Fruit fly (Drosophila melanogaster) whole organism, embryonic: Measurements from ENCODE around the gene upd1.

Experiments
- Atf3 ChIP-seq: fragments of 200-800 bp; sonication (Bioruptor generic); optimal IDR thresholded peaks from 3 replicates; lab custom pipeline; 2016; ENCODE audit warnings: missing biosample characterization, missing genetic modification characterization
- CG10267 ChIP-seq: fragments of 200-800 bp; sonication (Bioruptor generic); optimal IDR thresholded peaks from 2 replicates; lab custom pipeline; 2018; ENCODE audit warnings: missing biosample characterization, mild to moderate bottlenecking, missing genetic modification characterization, moderate library complexity
- CG11247 ChIP-seq: fragments of 200-800 bp; sonication (Bioruptor generic); IDR thresholded peaks from 2 replicates; pipeline ENCODE4 v1.3.6; 2022; ENCODE audit warnings: missing biosample characterization, missing genetic modification characterization
- CG12155 ChIP-seq: fragments of 200-800 bp; sonication (Bioruptor generic); optimal IDR thresholded peaks from 3 replicates; lab custom pipeline; 2016; ENCODE audit warnings: missing biosample characterization, missing genetic modification characterization
- CG12236 ChIP-seq: fragments of 200-800 bp; sonication (Bioruptor generic); optimal IDR thresholded peaks from 2 replicates; lab custom pipeline; 2016; ENCODE audit warnings: missing biosample characterization, missing genetic modification characterization
- CG12769 ChIP-seq: fragments of 200-800 bp; sonication (Bioruptor generic); optimal IDR thresholded peaks from 2 replicates; lab custom pipeline; 2019; ENCODE audit warnings: missing biosample characterization, mild to moderate bottlenecking, missing genetic modification characterization, moderate library complexity
- CG13123 ChIP-seq: fragments of 200-800 bp; sonication (Bioruptor generic); optimal IDR thresholded peaks from 2 replicates; lab custom pipeline; 2016; ENCODE audit warnings: missing biosample characterization, missing genetic modification characterization
- CG14014 ChIP-seq: fragments of 200-800 bp; sonication (Bioruptor generic); IDR thresholded peaks from 2 replicates; pipeline ENCODE4 v1.3.6; 2022; ENCODE audit warnings: missing biosample characterization, missing genetic modification characterization
- CG14710 ChIP-seq: fragments of 200-800 bp; sonication (Bioruptor generic); optimal IDR thresholded peaks from 3 replicates; lab custom pipeline; 2019; ENCODE audit warnings: missing biosample characterization, mild to moderate bottlenecking, missing genetic modification characterization, moderate library complexity
- CG14860 ChIP-seq: fragments of 200-800 bp; sonication (Bioruptor generic); IDR thresholded peaks from 3 replicates; pipeline ENCODE4 v1.3.6; 2022; ENCODE audit warnings: missing biosample characterization, missing genetic modification characterization; ENCODE audit not compliant: partially characterized antibody
- CG17612 ChIP-seq: fragments of 200-800 bp; sonication (Bioruptor generic); IDR thresholded peaks from 2 replicates; pipeline ENCODE4 v1.3.6; 2022; ENCODE audit warnings: missing biosample characterization, missing genetic modification characterization
- CG2875 ChIP-seq: fragments of 200-800 bp; sonication (Bioruptor generic); optimal IDR thresholded peaks from 2 replicates; lab custom pipeline; 2017; ENCODE audit warnings: missing biosample characterization, mild to moderate bottlenecking, missing genetic modification characterization, missing genetic modification reagents
- CG30020 ChIP-seq: fragments of 200-800 bp; optimal IDR thresholded peaks from 2 replicates; lab custom pipeline; 2019; ENCODE audit warnings: missing biosample characterization, mild to moderate bottlenecking, missing genetic modification characterization, moderate library complexity
- CG3281 ChIP-seq: fragments of 200-800 bp; sonication (Bioruptor generic); optimal IDR thresholded peaks from 3 replicates; lab custom pipeline; 2017; ENCODE audit warnings: missing biosample characterization, mild to moderate bottlenecking, missing genetic modification characterization
- CG34422 ChIP-seq: fragments of 200-800 bp; sonication (Bioruptor generic); IDR thresholded peaks from 3 replicates; pipeline ENCODE4 v1.3.6; 2022; ENCODE audit warnings: missing biosample characterization, missing genetic modification characterization
- CG7839 ChIP-seq: fragments of 200-800 bp; sonication (Bioruptor generic); optimal IDR thresholded peaks from 3 replicates; lab custom pipeline; 2018; ENCODE audit warnings: missing biosample characterization, mild to moderate bottlenecking, missing genetic modification characterization, moderate library complexity
- CG8478 ChIP-seq: fragments of >200 bp; optimal IDR thresholded peaks from 2 replicates; lab custom pipeline; 2018
- CG8924 ChIP-seq: fragments of 200-800 bp; optimal IDR thresholded peaks from 3 replicates; lab custom pipeline; 2019; ENCODE audit warnings: missing biosample characterization, mild to moderate bottlenecking, missing genetic modification characterization, moderate library complexity
- Dip2 ChIP-seq: fragments of 200-800 bp; sonication (Bioruptor generic); IDR thresholded peaks from 2 replicates; pipeline ENCODE4 v1.3.6; 2022; ENCODE audit warnings: missing biosample characterization, missing genetic modification characterization
- Doc2 ChIP-seq: fragments of 200-800 bp; sonication (Bioruptor generic); IDR thresholded peaks from 2 replicates; pipeline ENCODE4 v1.3.6; 2022; ENCODE audit warnings: missing biosample characterization, missing genetic modification characterization
- Drgx ChIP-seq: fragments of 200-800 bp; sonication (Bioruptor generic); IDR thresholded peaks from 2 replicates; pipeline ENCODE4 v1.3.6; 2022; ENCODE audit warnings: missing biosample characterization, missing genetic modification characterization
- Ets97D ChIP-seq: fragments of 200-800 bp; sonication (Bioruptor generic); optimal IDR thresholded peaks from 3 replicates; lab custom pipeline; 2016; ENCODE audit warnings: missing biosample characterization, missing genetic modification characterization
- H15 ChIP-seq: fragments of 200-800 bp; sonication (Bioruptor generic); IDR thresholded peaks from 3 replicates; pipeline ENCODE4 v1.3.6; 2022; ENCODE audit warnings: missing biosample characterization, missing genetic modification characterization
- Hr51 ChIP-seq, 2 experiments: fragments of 200-800 bp; sonication (Bioruptor generic); optimal IDR thresholded peaks; 2 replicates in 1 of 2; 3 replicates in 1 of 2; lab custom pipeline; 2016 to 2018; ENCODE audit warnings: missing biosample characterization in 2 of 2, missing genetic modification characterization in 2 of 2, mild to moderate bottlenecking in 1 of 2, moderate library complexity in 1 of 2
- Kr ChIP-seq: fragments of 200-800 bp; sonication (Bioruptor generic); optimal IDR thresholded peaks from 2 replicates; lab custom pipeline; 2017; ENCODE audit warnings: missing biosample characterization, mild to moderate bottlenecking, missing genetic modification characterization
- Meics ChIP-seq: fragments of 200-800 bp; sonication (Bioruptor generic); optimal IDR thresholded peaks from 2 replicates; lab custom pipeline; 2017; ENCODE audit warnings: missing biosample characterization, mild to moderate bottlenecking, missing genetic modification characterization
- NfI ChIP-seq: fragments of 200-800 bp; sonication (Bioruptor generic); optimal IDR thresholded peaks from 3 replicates; lab custom pipeline; 2018; ENCODE audit warnings: missing biosample characterization, mild to moderate bottlenecking, missing genetic modification characterization, moderate library complexity
- ab ChIP-seq: fragments of 200-800 bp; sonication (Bioruptor generic); optimal IDR thresholded peaks from 2 replicates; lab custom pipeline; 2016; ENCODE audit warnings: missing biosample characterization, missing genetic modification characterization
- abd-A ChIP-seq: fragments of 200-800 bp; sonication (Bioruptor generic); optimal IDR thresholded peaks from 3 replicates; lab custom pipeline; 2019; ENCODE audit warnings: missing biosample characterization, mild to moderate bottlenecking, missing genetic modification characterization, moderate library complexity
- aop ChIP-seq: fragments of 200-800 bp; sonication (Bioruptor generic); IDR thresholded peaks from 2 replicates; pipeline ENCODE4 v1.3.6; 2022; ENCODE audit warnings: missing biosample characterization, missing genetic modification characterization
- ase ChIP-seq: fragments of 200-800 bp; sonication (Bioruptor generic); IDR thresholded peaks from 3 replicates; pipeline ENCODE4 v1.3.6; 2022; ENCODE audit warnings: missing biosample characterization, missing genetic modification characterization
- cg ChIP-seq: fragments of 200-800 bp; sonication (Bioruptor generic); optimal IDR thresholded peaks from 3 replicates; lab custom pipeline; 2019; ENCODE audit warnings: missing biosample characterization, mild to moderate bottlenecking, missing genetic modification characterization, moderate library complexity
- chif ChIP-seq, 2 experiments: fragments of 200-800 bp; sonication (Bioruptor generic); optimal IDR thresholded peaks; 3 replicates each; lab custom pipeline; 2016; ENCODE audit warnings: missing biosample characterization in 2 of 2, missing genetic modification characterization in 2 of 2
- crc ChIP-seq: fragments of 200-800 bp; sonication (Bioruptor generic); optimal IDR thresholded peaks from 2 replicates; lab custom pipeline; 2016; ENCODE audit warnings: missing biosample characterization, missing genetic modification characterization
- emc ChIP-seq: fragments of 200-800 bp; sonication (Bioruptor generic); optimal IDR thresholded peaks from 2 replicates; lab custom pipeline; 2016; ENCODE audit warnings: missing biosample characterization, missing genetic modification characterization
- fd102C ChIP-seq: fragments of 200-800 bp; sonication (Bioruptor generic); optimal IDR thresholded peaks from 2 replicates; lab custom pipeline; 2018; ENCODE audit warnings: missing biosample characterization, mild to moderate bottlenecking, missing genetic modification characterization, moderate library complexity
- h ChIP-seq: fragments of >200 bp; optimal IDR thresholded peaks from 2 replicates; lab custom pipeline; 2017
- inv ChIP-seq: fragments of 200-800 bp; sonication (Bioruptor generic); IDR thresholded peaks from 2 replicates; pipeline ENCODE4 v1.3.6; 2022; ENCODE audit warnings: missing biosample characterization, missing genetic modification characterization; ENCODE audit not compliant: partially characterized antibody
- jigr1 ChIP-seq: fragments of 200-800 bp; sonication (Bioruptor generic); IDR thresholded peaks from 3 replicates; pipeline ENCODE4 v1.3.6; 2022; ENCODE audit warnings: missing biosample characterization, missing genetic modification characterization
- luna ChIP-seq: fragments of 200-800 bp; sonication (Bioruptor generic); optimal IDR thresholded peaks from 2 replicates; lab custom pipeline; 2016; ENCODE audit warnings: missing biosample characterization, missing genetic modification characterization
- nerfin-1 ChIP-seq: fragments of 200-800 bp; sonication (Bioruptor generic); optimal IDR thresholded peaks from 3 replicates; lab custom pipeline; 2019; ENCODE audit warnings: missing biosample characterization, mild to moderate bottlenecking, missing genetic modification characterization, moderate library complexity
- nom ChIP-seq: fragments of 200-800 bp; sonication (Bioruptor generic); optimal IDR thresholded peaks from 2 replicates; lab custom pipeline; 2017; ENCODE audit warnings: missing biosample characterization, missing genetic modification characterization, mild to moderate bottlenecking, moderate library complexity, missing genetic modification reagents
- onecut ChIP-seq: fragments of 200-800 bp; sonication (Bioruptor generic); IDR thresholded peaks from 2 replicates; pipeline ENCODE4 v1.3.6; 2022; ENCODE audit warnings: missing biosample characterization, missing genetic modification characterization
- slp2 ChIP-seq: fragments of 200-800 bp; sonication (Bioruptor generic); optimal IDR thresholded peaks from 2 replicates; lab custom pipeline; 2016; ENCODE audit warnings: missing biosample characterization, missing genetic modification characterization
- stc ChIP-seq: fragments of 200-800 bp; sonication (Bioruptor generic); IDR thresholded peaks from 2 replicates; pipeline ENCODE4 v1.3.6; 2022; ENCODE audit warnings: missing biosample characterization, missing genetic modification characterization
- stwl ChIP-seq: fragments of 200-800 bp; sonication (Bioruptor generic); optimal IDR thresholded peaks from 3 replicates; lab custom pipeline; 2018; ENCODE audit warnings: missing biosample characterization, mild to moderate bottlenecking, missing genetic modification characterization, moderate library complexity
- tup ChIP-seq: fragments of 200-800 bp; sonication (Bioruptor generic); optimal IDR thresholded peaks from 2 replicates; lab custom pipeline; 2016; ENCODE audit warnings: missing biosample characterization, mild to moderate bottlenecking, missing genetic modification characterization, moderate library complexity
- unc-4 ChIP-seq: fragments of 200-800 bp; sonication (Bioruptor generic); IDR thresholded peaks from 2 replicates; pipeline ENCODE4 v1.3.6; 2022; ENCODE audit warnings: missing biosample characterization, missing genetic modification characterization; ENCODE audit not compliant: partially characterized antibody
- wdn ChIP-seq: fragments of 200-800 bp; sonication (Bioruptor generic); IDR thresholded peaks from 2 replicates; pipeline ENCODE4 v1.3.6; 2022; ENCODE audit warnings: missing biosample characterization, missing genetic modification characterization
- z ChIP-seq: fragments of 200-800 bp; sonication (Bioruptor generic); IDR thresholded peaks from 3 replicates; pipeline ENCODE4 v1.3.6; 2022; ENCODE audit warnings: missing biosample characterization, missing genetic modification characterization
- zen2 ChIP-seq: fragments of 200-800 bp; sonication (Bioruptor generic); IDR thresholded peaks from 3 replicates; pipeline ENCODE4 v1.3.6; 2022; ENCODE audit warnings: missing biosample characterization, missing genetic modification characterization; ENCODE audit not compliant: partially characterized antibody

Gene upd1

DNA sequence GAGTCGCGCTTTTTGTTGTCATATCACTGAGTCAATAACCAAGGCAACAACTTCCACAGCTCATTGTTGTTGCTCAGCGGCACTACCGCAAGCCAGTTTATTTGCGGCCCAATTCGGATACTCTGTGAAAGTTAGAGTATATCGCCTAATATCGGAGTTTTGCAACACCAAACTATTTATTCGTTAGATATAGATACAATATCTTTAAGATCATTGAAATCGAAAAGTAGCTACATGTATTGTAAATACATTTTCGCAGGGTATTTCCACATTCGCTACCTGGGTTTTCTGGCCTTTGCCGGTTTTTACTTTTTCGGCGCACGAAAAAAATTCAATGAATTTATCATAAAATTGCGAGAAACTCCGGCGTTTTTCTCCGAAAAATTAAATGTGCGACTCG is 15.1 kb downstream of the upd1 start (continued):
- TF ChIP-seq CG14710 (tag; lab: Kevin White, UChicago), result no peak
- TF ChIP-seq CG30020, result no peak
- TF ChIP-seq Atf3, result peak; percentile 13
- peak; percentile 10 for TF ChIP-seq CG10267
- no peak for TF ChIP-seq nom (GFP tag; lab: Kevin White, UChicago)
- peak; percentile 39; the same call in 1 of the 2 replicates for TF ChIP-seq onecut (GFP tag; lab: Robert Waterston, UW)
- no peak for TF ChIP-seq tup
- peak; percentile 41 for TF ChIP-seq CG12155
- TF ChIP-seq Kr (GFP tag; lab: Kevin White, UChicago), result no peak
- no peak; the same call in 2 of the 3 replicates for TF ChIP-seq z (GFP tag; lab: Robert Waterston, UW)
- 0 out of 3 replicates have a peak, but pooled peaks have one; percentile 22 for TF ChIP-seq jigr1 (GFP tag; lab: Robert Waterston, UW)
- peak; percentile 60 for TF ChIP-seq wdn (GFP tag; lab: Robert Waterston, UW)
- TF ChIP-seq CG2875 (GFP tag; lab: Kevin White, UChicago), result peak; percentile 36
- peak; percentile 81 for TF ChIP-seq CG11247 (GFP tag; lab: Robert Waterston, UW)
- TF ChIP-seq CG12236 (GFP tag; lab: Kevin White, UChicago), result no peak
- no peak for TF ChIP-seq cg
- TF ChIP-seq h (lab: Kevin White, UChicago), result no peak
- peak; percentile 31 for TF ChIP-seq crc (GFP tag; lab: Kevin White, UChicago)
- peak; percentile 12 for TF ChIP-seq emc (GFP tag; lab: Kevin White, UChicago)
- TF ChIP-seq CG3281 (GFP tag; lab: Kevin White, UChicago), result peak; percentile 70
- TF ChIP-seq CG34422, result peak; percentile 84
- TF ChIP-seq ase (GFP tag; lab: Robert Waterston, UW), result peak; percentile 69; the same call in 2 of the 3 replicates
- peak; percentile 53 for TF ChIP-seq CG17612 (GFP tag; lab: Robert Waterston, UW)
- TF ChIP-seq stc, result peak; percentile 79
- no peak for TF ChIP-seq Doc2
- TF ChIP-seq CG12769 (tag; lab: Kevin White, UChicago), result peak; percentile 87
- no peak for TF ChIP-seq CG8478 (lab: Kevin White, UChicago)
- no peak for TF ChIP-seq ab (GFP tag; lab: Kevin White, UChicago)
- no peak for TF ChIP-seq unc-4 (GFP tag; lab: Robert Waterston, UW)
- peak; percentile 17 for TF ChIP-seq Ets97D (GFP tag; lab: Kevin White, UChicago)
- peak; percentile 53; the same call in 1 of the 2 replicates for TF ChIP-seq aop (GFP tag; lab: Robert Waterston, UW)
- TF ChIP-seq Hr51 (GFP tag; optimal IDR thresholded peaks at IDR 0.05; lab: Kevin White, UChicago), result peak; percentile 32 to 83
- TF ChIP-seq slp2, result peak; percentile 54
- TF ChIP-seq Drgx (GFP tag; lab: Robert Waterston, UW), result peak; percentile 75
- no peak for TF ChIP-seq zen2 (GFP tag; lab: Robert Waterston, UW)
- TF ChIP-seq Meics (GFP tag; lab: Kevin White, UChicago), result peak; percentile 82
- TF ChIP-seq stwl (tag; lab: Kevin White, UChicago), result no peak
- peak; percentile 80 for TF ChIP-seq NfI (GFP tag; lab: Kevin White, UChicago)
- TF ChIP-seq CG14014, result peak; percentile 79
- no peak for TF ChIP-seq luna (GFP tag; lab: Kevin White, UChicago)
- peak; percentile 31 to 65 for TF ChIP-seq chif (GFP tag; optimal IDR thresholded peaks at IDR 0.05; lab: Kevin White, UChicago)
- peak; percentile 77 for TF ChIP-seq H15
- peak; percentile 70 for TF ChIP-seq CG8924 (tag; lab: Kevin White, UChicago)
- no peak for TF ChIP-seq abd-A (tag; lab: Kevin White, UChicago)
- TF ChIP-seq fd102C, result no peak
- peak; percentile 18 for TF ChIP-seq nerfin-1 (tag; lab: Kevin White, UChicago)
- no peak for TF ChIP-seq CG13123 (GFP tag; lab: Kevin White, UChicago)
- TF ChIP-seq CG14860, result no peak
- no peak for TF ChIP-seq Dip2
- no peak for TF ChIP-seq inv
- peak; percentile 84 for TF ChIP-seq CG7839
